Fruit fly (Drosophila melanogaster) ovary, adult (tissue): ENCODE data around the gene CycT.
A peak's percentile ranks its signal among the peaks of the same experiment; 100 is the strongest.

Experiments
- CG17801 ChIP-seq: fragments of 200-800 bp; optimal IDR thresholded peaks from 2 replicates; lab custom pipeline; 2019; ENCODE audit warnings: missing biosample characterization, mild to moderate bottlenecking, missing genetic modification characterization, moderate library complexity; ENCODE audit not compliant: partially characterized antibody

CycT gene

DNA sequence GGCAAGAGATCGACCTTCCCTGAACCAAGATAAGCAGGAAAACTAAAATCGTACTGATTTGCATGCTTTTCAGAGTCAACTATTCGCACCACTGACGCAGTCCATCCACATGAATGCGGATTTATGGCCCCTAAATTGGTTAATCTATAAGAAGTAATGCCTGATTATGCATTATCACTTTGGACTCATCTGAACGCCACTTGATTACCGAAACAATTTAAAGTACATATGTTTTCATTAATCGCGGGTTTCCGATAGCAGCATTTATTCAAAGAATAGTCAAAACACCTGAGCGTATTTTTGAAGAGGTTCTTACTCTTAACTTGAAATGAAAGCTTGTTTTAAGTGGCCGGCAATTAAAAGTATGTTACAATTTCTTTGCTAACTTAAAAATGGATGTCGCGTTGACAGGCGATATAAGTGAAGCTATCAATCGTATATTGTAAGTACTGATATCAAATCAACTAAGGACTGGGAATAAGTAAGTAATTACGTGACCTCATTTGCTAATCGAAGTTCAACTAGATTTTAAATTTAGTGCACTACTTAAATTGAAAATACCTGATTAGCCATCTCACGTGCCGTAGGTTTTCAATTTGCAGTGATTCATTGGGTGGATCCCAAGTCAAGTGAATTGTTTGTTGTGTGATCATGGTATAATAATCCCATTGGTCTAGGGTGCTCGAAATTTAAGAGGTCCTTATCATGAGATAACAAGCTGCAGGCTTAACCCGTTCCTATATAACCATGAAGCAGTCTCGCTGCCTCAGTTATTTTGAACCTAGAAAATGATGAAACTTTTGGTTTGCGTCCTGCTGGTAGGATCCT, 8.3 kb downstream of the CycT start, which contains the start of the genes Jon74E and CG7542:
Gene Jon74E (minus strand): TSS at position 79 of the 828 bp plus-strand sequence.
Gene CG7542 (plus strand): TSS at position 778 of the 828 bp plus-strand sequence.
- TF ChIP-seq CG17801 (GFP tag; lab: Kevin White, UChicago), result no peak

DNA sequence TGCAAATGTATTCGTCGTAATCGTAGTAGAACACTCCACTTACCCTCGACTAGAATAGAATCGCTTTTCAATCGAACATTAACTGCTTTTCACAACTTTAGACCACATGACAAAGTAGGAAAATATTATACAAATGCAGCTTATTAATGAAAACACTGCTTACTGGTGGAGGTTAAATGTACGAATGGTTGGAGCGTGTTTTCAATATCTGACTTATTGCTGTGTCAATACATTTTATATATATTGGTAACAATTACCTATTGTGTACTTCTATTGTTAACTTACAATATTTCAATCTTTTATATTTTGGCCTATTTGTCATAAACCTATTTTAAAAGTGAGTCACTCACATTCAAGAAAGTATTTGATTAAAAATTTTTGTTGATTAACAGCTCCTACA, 17.6 kb downstream of the CycT start:
- no peak for TF ChIP-seq CG17801 (GFP tag; lab: Kevin White, UChicago)

DNA sequence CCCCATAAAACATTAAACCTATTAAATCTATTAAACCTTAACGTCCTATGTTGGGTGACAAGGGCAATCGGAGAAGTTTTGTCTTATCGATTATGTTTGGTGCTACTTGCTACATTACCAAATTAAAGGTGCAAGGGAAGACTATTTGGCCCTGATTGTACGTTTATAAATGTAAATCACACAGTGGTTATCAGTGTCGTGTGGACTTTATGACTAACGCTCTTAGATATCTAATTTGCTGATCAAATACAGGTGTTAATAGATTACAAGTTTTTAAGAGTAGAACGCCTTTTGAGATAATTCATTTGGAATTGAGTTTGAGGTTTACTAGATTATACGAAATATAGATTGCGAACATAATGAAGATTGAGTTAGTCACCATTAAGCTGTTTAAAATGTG, 18.7 kb downstream of the CycT start:
- TF ChIP-seq CG17801 (GFP tag; lab: Kevin White, UChicago), result no peak

DNA sequence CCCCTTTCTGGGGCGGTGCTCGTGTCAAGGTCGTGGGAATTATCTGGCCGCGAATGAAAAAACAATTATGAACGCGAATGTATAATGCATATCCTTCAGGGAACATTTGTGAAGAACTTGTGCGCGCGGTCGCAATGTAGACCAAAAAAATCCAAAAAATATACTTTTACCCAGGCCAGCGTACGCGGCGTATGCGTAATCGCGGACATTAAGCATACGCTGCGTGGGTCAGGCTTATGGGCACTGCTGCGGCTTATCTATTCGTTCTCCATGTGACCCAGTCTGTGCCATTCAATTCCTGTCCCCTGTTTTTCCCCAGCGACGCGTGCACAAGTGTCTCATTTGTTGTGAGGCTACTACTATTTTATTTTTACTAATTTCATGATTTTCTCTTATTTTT, 19.3 kb downstream of the CycT start:
- TF ChIP-seq CG17801 (GFP tag; lab: Kevin White, UChicago), result no peak

DNA sequence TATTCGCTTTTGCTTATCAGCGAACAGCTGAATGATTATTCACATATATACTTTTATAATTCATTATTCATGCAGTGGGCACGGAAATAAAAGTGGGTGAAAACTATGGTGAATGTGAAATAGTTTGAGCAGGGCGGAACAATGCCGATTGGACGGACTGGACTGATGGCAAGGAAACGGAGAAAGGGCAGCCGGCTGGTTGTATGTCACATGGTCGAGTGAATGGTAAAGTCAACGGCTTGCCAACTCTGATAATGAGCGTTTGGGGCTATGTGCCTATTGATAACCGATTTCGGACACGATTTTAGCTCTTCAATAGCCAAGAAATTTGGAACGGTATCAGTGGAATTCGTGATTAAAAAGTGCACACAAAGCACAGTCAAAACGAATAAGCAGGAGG, 21.8 kb downstream of the CycT start:
- TF ChIP-seq CG17801 (GFP tag; lab: Kevin White, UChicago), result no peak

DNA sequence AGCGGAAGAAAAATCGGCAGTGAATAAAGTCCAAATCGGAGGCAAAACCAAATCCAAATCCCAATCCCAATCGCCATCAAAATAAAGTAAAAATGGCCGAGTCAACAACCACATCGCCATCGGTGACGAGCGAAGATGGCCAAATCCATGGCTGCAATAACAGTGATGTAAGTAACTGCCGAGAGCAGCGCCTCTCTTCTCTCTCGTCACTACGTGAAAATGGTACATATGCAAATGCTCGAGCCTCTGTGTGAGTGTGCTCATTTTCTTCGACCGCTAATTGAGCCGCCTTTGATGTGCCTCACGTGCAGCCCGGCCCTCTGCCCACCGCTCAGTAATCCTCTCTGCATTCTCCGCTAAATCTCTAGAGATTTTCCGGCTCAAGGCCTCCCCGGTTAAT, 23.2 kb downstream of the CycT start:
- no peak for TF ChIP-seq CG17801 (GFP tag; lab: Kevin White, UChicago)

DNA sequence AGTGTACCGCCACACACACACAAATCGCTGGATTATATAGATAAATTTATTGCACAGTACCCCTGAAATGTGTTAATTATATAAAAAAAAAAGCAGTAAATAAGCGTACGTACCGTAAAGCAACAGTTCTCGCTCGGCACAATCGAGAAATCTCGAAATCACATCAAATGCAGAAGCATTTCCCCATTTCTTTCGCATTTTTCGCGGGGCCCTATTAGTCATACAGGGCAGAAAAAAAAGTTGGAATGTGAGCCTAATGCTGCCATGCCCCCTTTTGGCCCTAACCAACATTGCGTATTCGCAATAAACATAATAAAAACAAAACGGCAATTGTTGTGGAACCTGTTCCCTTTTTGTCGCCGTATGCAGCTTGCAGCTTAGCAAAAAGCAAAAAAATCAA, 23.8 kb downstream of the CycT start:
- no peak for TF ChIP-seq CG17801 (GFP tag; lab: Kevin White, UChicago)

DNA sequence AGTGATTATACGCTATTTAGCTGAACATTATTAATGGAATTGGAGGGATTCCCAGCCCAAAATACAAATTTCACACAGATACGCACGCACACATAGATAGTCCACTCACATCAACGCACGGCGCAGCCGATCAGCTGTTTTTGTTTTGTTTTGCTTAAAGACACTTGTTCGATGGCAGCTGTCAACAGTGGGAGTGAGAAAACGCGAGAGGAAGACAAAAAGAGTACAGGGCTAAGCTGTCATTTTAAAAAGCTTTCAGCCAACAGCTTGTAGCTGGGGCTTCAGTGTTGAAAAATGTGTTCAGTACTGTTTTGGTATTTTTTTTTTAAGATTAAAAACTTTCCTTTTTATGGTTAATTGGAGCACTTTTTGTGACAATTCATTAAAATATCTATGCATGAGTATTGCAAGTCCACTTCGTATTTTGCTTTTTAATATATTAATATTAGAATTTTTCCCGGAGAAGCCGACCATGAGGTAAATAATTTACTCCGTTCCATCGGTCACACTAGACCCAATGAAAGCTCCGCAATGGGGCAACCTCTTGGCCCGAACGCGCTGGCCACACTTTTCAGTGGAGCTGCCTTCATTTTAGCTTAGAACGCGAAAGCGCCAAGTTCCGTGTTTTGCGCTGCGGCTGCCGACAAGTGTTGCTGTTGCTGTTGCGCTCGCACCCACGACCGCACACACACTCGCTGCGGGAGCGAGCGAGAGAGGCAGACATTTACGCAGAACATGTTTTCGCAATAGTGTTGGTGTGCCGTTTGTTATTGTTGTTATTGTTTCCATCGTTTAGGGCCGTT, 24.5 kb downstream of the CycT start:
- TF ChIP-seq CG17801 (GFP tag; lab: Kevin White, UChicago), result peak; percentile 72

DNA sequence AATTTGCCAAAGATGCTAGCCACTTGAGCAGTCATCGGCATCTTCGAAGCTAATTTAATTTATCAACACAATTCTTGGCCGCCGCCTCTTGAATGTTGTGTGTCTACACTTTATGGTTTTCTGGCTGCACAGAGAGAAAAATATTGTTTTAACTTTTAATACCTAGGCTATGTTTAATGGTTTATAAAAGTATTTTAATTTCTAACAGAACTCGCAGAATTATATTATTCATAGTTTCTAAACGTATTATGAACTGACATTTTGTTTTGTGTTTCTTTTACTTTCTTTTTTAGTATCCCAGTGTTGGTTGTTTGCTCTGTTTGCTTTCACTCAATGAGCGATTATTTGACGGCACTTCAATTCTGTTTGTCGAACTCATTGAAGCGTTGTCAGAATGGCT, 25.4 kb downstream of the CycT start:
- TF ChIP-seq CG17801 (GFP tag; lab: Kevin White, UChicago), result no peak

DNA sequence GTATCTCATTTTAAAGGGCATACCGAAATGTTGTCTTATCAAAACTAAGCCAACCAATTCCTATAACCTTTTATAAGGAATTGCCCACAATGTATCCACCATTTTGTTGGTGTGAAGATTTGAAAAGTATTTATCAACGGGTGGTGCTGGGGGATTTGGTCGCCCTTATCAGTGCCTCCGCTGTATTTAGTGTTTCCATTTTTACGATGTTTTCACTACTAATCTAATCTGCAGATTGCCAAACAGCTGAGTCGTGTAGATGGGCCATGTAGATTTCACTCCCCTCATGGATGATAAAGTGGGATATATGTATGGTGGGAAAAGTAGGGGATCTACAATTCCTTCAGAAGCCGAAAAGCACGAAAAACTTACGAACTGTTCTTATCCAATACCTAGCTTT, 26.2 kb downstream of the CycT start:
- TF ChIP-seq CG17801 (GFP tag; lab: Kevin White, UChicago), result peak; percentile 8

DNA sequence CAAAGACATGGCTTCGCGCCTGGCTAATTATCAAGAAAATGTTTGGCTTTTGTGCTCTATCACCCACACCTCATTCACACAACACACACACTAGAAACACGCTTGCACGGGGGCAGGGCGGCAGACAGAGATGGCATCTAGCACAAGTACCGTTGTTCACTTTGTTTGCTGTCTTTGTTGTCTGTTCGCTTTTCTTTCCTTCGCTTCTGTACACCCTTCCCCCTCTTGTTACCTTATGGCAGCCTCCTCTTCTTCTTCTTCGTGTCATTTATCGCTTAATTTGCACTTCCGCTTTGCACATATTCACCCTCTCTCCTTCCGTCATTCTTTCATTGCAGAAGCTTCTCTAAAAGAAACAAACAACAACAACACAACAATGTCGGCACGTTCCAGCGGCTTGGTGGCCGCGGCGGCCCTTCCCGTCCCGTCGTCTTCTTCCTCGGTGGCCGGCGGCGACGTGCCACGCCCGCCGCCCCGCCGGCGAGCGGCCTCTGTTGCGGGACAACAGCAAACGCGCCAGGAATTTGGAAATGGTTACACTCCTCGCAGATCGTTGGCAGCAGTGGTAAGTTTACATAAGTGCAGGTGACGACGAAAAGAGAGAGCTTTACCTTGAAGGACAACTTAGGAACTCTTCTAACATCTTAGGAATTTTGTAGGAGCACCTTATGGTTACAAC, 27.0 kb downstream of the CycT start:
- TF ChIP-seq CG17801 (GFP tag; lab: Kevin White, UChicago), result peak; percentile 25

DNA sequence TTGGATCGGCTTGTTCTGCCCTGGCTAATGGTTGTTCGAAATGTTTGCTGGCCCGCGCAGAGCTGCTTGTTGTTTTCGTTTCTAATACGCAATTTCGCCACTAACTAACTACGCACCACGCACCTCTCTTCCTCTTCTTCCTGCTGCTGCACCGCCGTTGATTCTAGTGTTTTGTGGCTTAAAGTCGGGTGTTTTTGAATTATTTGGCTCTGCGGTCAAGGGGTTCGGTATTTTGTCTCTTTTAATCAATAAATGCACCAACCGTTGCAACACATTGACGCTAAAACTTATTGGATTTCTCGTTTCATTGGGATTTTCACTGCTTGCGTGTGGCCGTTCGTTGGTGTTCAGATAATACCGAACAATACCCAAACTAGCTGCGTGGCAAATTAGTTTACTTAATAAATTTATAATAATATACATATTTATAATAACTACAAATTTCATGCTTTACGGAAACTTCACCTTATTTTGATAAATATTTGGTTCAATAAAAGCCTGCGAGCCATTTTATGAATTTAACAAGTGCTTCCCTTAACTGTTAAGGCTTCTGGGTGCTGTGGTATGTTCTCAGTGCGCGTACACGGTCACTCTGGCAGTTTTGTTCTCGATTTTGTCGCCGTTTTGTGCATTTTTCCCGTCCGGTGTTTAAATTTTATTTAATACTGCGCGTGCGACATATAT, 27.9 kb downstream of the CycT start, which contains the start of the genes Edc3 and Nedd4:
Gene Edc3 (minus strand): TSS at position 351 of the 684 bp plus-strand sequence.
Gene Nedd4 (plus strand): TSS at position 571 of the 684 bp plus-strand sequence.
- no peak for TF ChIP-seq CG17801 (GFP tag; lab: Kevin White, UChicago)

DNA sequence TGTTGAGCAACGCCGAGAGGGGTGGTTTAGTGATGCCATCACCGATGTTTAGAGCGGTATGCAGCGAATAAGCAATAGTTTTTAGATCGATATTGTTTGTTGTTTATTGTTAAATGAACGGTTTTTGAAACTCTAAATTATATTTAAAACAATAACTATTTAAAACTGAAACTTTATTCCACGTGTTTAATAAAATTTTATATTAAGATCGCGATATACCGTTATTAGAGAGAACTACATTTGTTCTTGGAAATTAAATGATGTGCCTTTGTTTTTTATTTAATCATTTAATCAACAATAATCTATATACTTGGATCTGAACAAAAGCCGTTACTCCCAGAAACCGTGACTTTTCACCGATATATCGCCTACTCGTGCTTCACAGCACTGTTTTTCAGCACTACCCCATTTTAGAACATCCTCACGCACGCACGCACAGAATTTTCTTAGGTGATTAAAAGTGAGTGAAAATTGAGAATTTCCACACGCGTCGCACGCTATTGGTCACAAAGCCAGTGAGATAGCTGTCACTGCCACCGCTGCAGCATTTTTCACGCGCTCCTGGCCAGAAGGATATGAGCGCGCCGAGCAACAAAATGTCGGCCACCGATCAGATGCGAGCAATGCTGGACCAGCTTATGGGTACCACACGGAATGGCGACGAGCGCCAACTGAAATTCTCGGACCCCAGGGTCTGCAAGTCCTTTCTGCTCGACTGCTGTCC, 43.5 kb downstream of the CycT start, which contains the start of the genes U4-U6-60K and CG7564:
Gene U4-U6-60K (minus strand): TSS at position 20 of the 724 bp plus-strand sequence.
Gene CG7564 (plus strand): TSS at position 406 of the 724 bp plus-strand sequence.
- TF ChIP-seq CG17801 (GFP tag; lab: Kevin White, UChicago), result peak; percentile 2
